Worm (Caenorhabditis elegans) whole organism, L2 larva: Measurements from ENCODE around the gene srh-74.

Experiments
- F13H6.1 ChIP-seq: sonication (generic microtip); optimal IDR thresholded peaks from 2 replicates; lab custom pipeline; 2016; ENCODE audit warnings: missing genetic modification characterization, missing compliant biosample characterization
- alr-1 ChIP-seq: fragments of 150-350 bp; optimal IDR thresholded peaks from 2 replicates; lab custom pipeline; 2014; ENCODE audit warnings: missing biosample characterization, missing genetic modification characterization
- ceh-16 ChIP-seq: fragments of 150-350 bp; optimal IDR thresholded peaks from 2 replicates; lab custom pipeline; 2014; ENCODE audit warnings: missing biosample characterization, missing genetic modification characterization
- skn-1 ChIP-seq: sonication (generic microtip); optimal IDR thresholded peaks from 2 replicates; lab custom pipeline; 2017; ENCODE audit warnings: missing biosample characterization, missing genetic modification characterization
- ztf-4 ChIP-seq: fragments of 150-350 bp; optimal IDR thresholded peaks from 2 replicates; lab custom pipeline; 2014; ENCODE audit warnings: missing biosample characterization, missing genetic modification characterization

- TF ChIP-seq F13H6.1 (no peak), ceh-16 (tag; lab: Kevin White, UChicago) (no peak), skn-1 (tag; lab: Kevin White, UChicago) (no peak), ztf-4 (tag; lab: Kevin White, UChicago) (no peak), alr-1 (no peak)
Measured at ce11 chrV:11042538-11042937, 6.0 kb downstream of the srh-74 start, which contains the start of gene C45B11.2.
